Fruit fly (Drosophila melanogaster): Measurements from ENCODE around the gene CG6686.

The CG6686 gene

dm6 chr2L:11989729-11990128 lies 1.9 kb upstream of the CG6686 start, which contains the start of the genes zuc and dgt2 (continued):
- TF ChIP-seq pan (optimal IDR thresholded peaks at IDR 0.05) (no peak), pan (GFP tag; optimal IDR thresholded peaks at IDR 0.05 in 1 of 2, IDR thresholded peaks at IDR 0.05 in 1 of 2) (no peak), pfk (GFP tag; optimal IDR thresholded peaks at IDR 0.05) (no peak), CG2199 (GFP tag; IDR thresholded peaks at IDR 0.05) (no peak), vvl (GFP tag; IDR thresholded peaks at IDR 0.05) (peak; percentile 22; the same call in 1 of the 2 replicates), lbe (GFP tag; optimal IDR thresholded peaks at IDR 0.05) (no peak), phol (tag; optimal IDR thresholded peaks at IDR 0.05) (peak; percentile 32), gfzf (GFP tag; optimal IDR thresholded peaks at IDR 0.05) (peak; percentile 67), Sox102F (GFP tag; optimal IDR thresholded peaks at IDR 0.05) (no peak), MTF-1 (GFP tag; optimal IDR thresholded peaks at IDR 0.05; ENCODE audit: borderline replicate concordance) (no peak), CG10979 (tag; optimal IDR thresholded peaks at IDR 0.05) (no peak), cato (GFP tag; optimal IDR thresholded peaks at IDR 0.05; ENCODE audit: borderline replicate concordance) (no peak), TFAM (GFP tag; optimal IDR thresholded peaks at IDR 0.05) (no peak), insv (GFP tag; optimal IDR thresholded peaks at IDR 0.05) (no peak), CG16813 (GFP tag; IDR thresholded peaks at IDR 0.05; ENCODE audit: partially characterized antibody) (peak; percentile 31; the same call in 1 of the 3 replicates), CG8388 (GFP tag; optimal IDR thresholded peaks at IDR 0.05) (no peak), nerfin-2 (GFP tag; IDR thresholded peaks at IDR 0.05; ENCODE audit: partially characterized antibody) (no peak), B-H1 (GFP tag; IDR thresholded peaks at IDR 0.05) (no peak), CG4730 (GFP tag; IDR thresholded peaks at IDR 0.05) (no peak), Doc3 (GFP tag; IDR thresholded peaks at IDR 0.05; ENCODE audit: partially characterized antibody) (no peak; the same call in 2 of the 3 replicates), CG3847 (GFP tag; IDR thresholded peaks at IDR 0.05) (peak; percentile 36; the same call in 1 of the 2 replicates), bigmax (GFP tag; optimal IDR thresholded peaks at IDR 0.05) (no peak), fru (optimal IDR thresholded peaks at IDR 0.05) (no peak), CrebB (tag; optimal IDR thresholded peaks at IDR 0.05) (no peak), CG12391 (tag; optimal IDR thresholded peaks at IDR 0.05) (no peak), CG2712 (tag; optimal IDR thresholded peaks at IDR 0.05) (no peak), CG10543 (GFP tag; optimal IDR thresholded peaks at IDR 0.05) (no peak), CG31365 (tag; optimal IDR thresholded peaks at IDR 0.05) (no peak), CG8281 (tag; optimal IDR thresholded peaks at IDR 0.05) (no peak), CG15514 (GFP tag; optimal IDR thresholded peaks at IDR 0.05) (peak; percentile 44), Adf1 (GFP tag; IDR thresholded peaks at IDR 0.05) (no peak), CG2875 (GFP tag; optimal IDR thresholded peaks at IDR 0.05) (no peak), CG11560 (tag; IDR thresholded peaks at IDR 0.05) (no peak), chn (GFP tag; optimal IDR thresholded peaks at IDR 0.05) (no peak), ewg (GFP tag; optimal IDR thresholded peaks at IDR 0.05) (peak; percentile 75), tio (GFP tag; optimal IDR thresholded peaks at IDR 0.05) (no peak), ato (GFP tag; IDR thresholded peaks at IDR 0.05; ENCODE audit: partially characterized antibody) (0 out of 2 replicates have a peak, but pooled peaks have one; percentile 13), CG3995 (GFP tag; optimal IDR thresholded peaks at IDR 0.05) (peak; percentile 10), Xrp1 (GFP tag; IDR thresholded peaks at IDR 0.05) (no peak), Abd-B (GFP tag; optimal IDR thresholded peaks at IDR 0.05) (peak; percentile 16), oc (tag; optimal IDR thresholded peaks at IDR 0.05) (no peak), CG13775 (GFP tag; optimal IDR thresholded peaks at IDR 0.05) (no peak), NFAT (GFP tag; IDR thresholded peaks at IDR 0.05) (no peak), CG4617 (GFP tag; optimal IDR thresholded peaks at IDR 0.05; ENCODE audit: borderline replicate concordance) (peak; percentile 76), gce (GFP tag; IDR thresholded peaks at IDR 0.05) (no peak), CG6813 (GFP tag; optimal IDR thresholded peaks at IDR 0.05) (no peak), Ada2b (GFP tag; IDR thresholded peaks at IDR 0.05) (no peak), aop (GFP tag; IDR thresholded peaks at IDR 0.05) (no peak), CG17385 (GFP tag; optimal IDR thresholded peaks at IDR 0.05) (no peak), CG10267 (tag; optimal IDR thresholded peaks at IDR 0.05) (no peak)

Measured in whole organism, embryonic.